Fruit fly (Drosophila melanogaster) whole organism, pupa: ENCODE data around the gene CG7567.

ENCODE experiments used
- CG12605 ChIP-seq: fragments of 200-800 bp; sonication (Bioruptor generic); IDR thresholded peaks from 2 replicates; pipeline ENCODE4 v1.3.6; 2022; ENCODE audit warnings: missing biosample characterization, missing genetic modification characterization
- CG13204 ChIP-seq: fragments of 200-800 bp; sonication (Bioruptor generic); optimal IDR thresholded peaks from 2 replicates; lab custom pipeline; 2018; ENCODE audit warnings: missing biosample characterization, mild to moderate bottlenecking, missing genetic modification characterization, moderate library complexity
- CG14655 ChIP-seq: fragments of 200-800 bp; sonication (Bioruptor generic); optimal IDR thresholded peaks from 3 replicates; lab custom pipeline; 2017; ENCODE audit warnings: mild to moderate bottlenecking, missing biosample characterization, missing genetic modification reagents, missing genetic modification characterization
- CG17806 ChIP-seq: fragments of 200-800 bp; sonication (Bioruptor generic); optimal IDR thresholded peaks from 2 replicates; lab custom pipeline; 2018; ENCODE audit warnings: missing biosample characterization, mild to moderate bottlenecking, missing genetic modification characterization, moderate library complexity
- CG32121 ChIP-seq: fragments of 200-800 bp; sonication (Bioruptor generic); IDR thresholded peaks from 2 replicates; pipeline ENCODE4 v1.3.6; 2022; ENCODE audit warnings: missing biosample characterization, missing genetic modification characterization
- CG34367 ChIP-seq: fragments of 200-800 bp; sonication (Bioruptor generic); optimal IDR thresholded peaks from 2 replicates; lab custom pipeline; 2018; ENCODE audit warnings: missing biosample characterization, mild to moderate bottlenecking, missing genetic modification characterization
- CG4496 ChIP-seq: fragments of 200-800 bp; sonication (Bioruptor generic); IDR thresholded peaks from 3 replicates; pipeline ENCODE4 v1.3.6; 2022; ENCODE audit warnings: missing biosample characterization, missing genetic modification characterization
- CG9948 ChIP-seq: fragments of 200-800 bp; sonication (Bioruptor generic); optimal IDR thresholded peaks from 2 replicates; lab custom pipeline; 2018; ENCODE audit warnings: missing biosample characterization, mild to moderate bottlenecking, missing genetic modification characterization, moderate library complexity
- EcR ChIP-seq: fragments of 200-800 bp; sonication (Bioruptor generic); optimal IDR thresholded peaks from 3 replicates; lab custom pipeline; 2019; ENCODE audit warnings: missing biosample characterization, missing genetic modification characterization, mild to moderate bottlenecking, moderate library complexity, missing genetic modification reagents
- Pif1B ChIP-seq: fragments of 200-800 bp; sonication (Bioruptor generic); optimal IDR thresholded peaks from 3 replicates; lab custom pipeline; 2016; ENCODE audit warnings: missing biosample characterization, missing genetic modification characterization
- rn ChIP-seq: fragments of 200-800 bp; sonication (Bioruptor generic); IDR thresholded peaks from 2 replicates; pipeline ENCODE4 v1.3.6; 2022; ENCODE audit warnings: missing biosample characterization, missing genetic modification characterization

- TF ChIP-seq CG9948 (no peak), CG4496 (GFP tag; lab: Robert Waterston, UW) (no peak), CG13204 (no peak), Pif1B (no peak), CG34367 (tag; lab: Kevin White, UChicago) (no peak), CG32121 (GFP tag; lab: Robert Waterston, UW) (no peak), CG14655 (GFP tag; lab: Kevin White, UChicago) (no peak), CG17806 (no peak), CG12605 (GFP tag; lab: Robert Waterston, UW) (no peak), EcR (GFP tag; lab: Kevin White, UChicago) (no peak), rn (GFP tag; lab: Robert Waterston, UW) (no peak)
These were observed 33.0 kb upstream of the CG7567 start for dm6 chr3R:29620712-29621479.
